Worm (Caenorhabditis elegans) whole organism, mixed stage, embryonic: ENCODE results near the gene mlc-4.

ENCODE experiments used
- M03D4.4 ChIP-seq: sonication (generic microtip); optimal IDR thresholded peaks from 2 replicates; lab custom pipeline; 2017; ENCODE audit warnings: mild to moderate bottlenecking, missing genetic modification characterization, missing compliant biosample characterization
- bed-3 ChIP-seq: fragments of 200-800 bp; sonication (Bioruptor generic); optimal IDR thresholded peaks from 3 replicates; lab custom pipeline; 2018; ENCODE audit warnings: mild to moderate bottlenecking, missing genetic modification characterization, moderate library complexity, missing compliant biosample characterization
- ceh-39 ChIP-seq: fragments of 150-350 bp; optimal IDR thresholded peaks from 2 replicates; lab custom pipeline; 2014; ENCODE audit warnings: missing biosample characterization, missing genetic modification characterization
- ceh-43 ChIP-seq: fragments of 200-800 bp; sonication (Bioruptor generic); optimal IDR thresholded peaks from 2 replicates; lab custom pipeline; 2018; ENCODE audit warnings: mild to moderate bottlenecking, missing genetic modification characterization, moderate library complexity, missing compliant biosample characterization
- ceh-83 ChIP-seq: fragments of 200-800 bp; sonication (Bioruptor generic); optimal IDR thresholded peaks from 2 replicates; lab custom pipeline; 2018; ENCODE audit warnings: mild to moderate bottlenecking, missing genetic modification characterization, missing compliant biosample characterization
- ces-1 ChIP-seq: fragments of 150-350 bp; optimal IDR thresholded peaks from 2 replicates; lab custom pipeline; 2014; ENCODE audit warnings: missing biosample characterization, missing genetic modification reagents, missing genetic modification characterization
- drap-1 ChIP-seq: fragments of 200-800 bp; sonication (Bioruptor generic); optimal IDR thresholded peaks from 3 replicates; lab custom pipeline; 2018; ENCODE audit warnings: mild to moderate bottlenecking, missing genetic modification characterization, missing compliant biosample characterization
- elt-1 ChIP-seq: sonication (generic microtip); optimal IDR thresholded peaks from 2 replicates; lab custom pipeline; 2017; ENCODE audit warnings: missing genetic modification characterization, mild to moderate bottlenecking, missing compliant biosample characterization, antibody characterized with exemption, moderate library complexity, borderline replicate concordance; ENCODE audit not compliant: insufficient read depth
- elt-3 ChIP-seq: fragments of 150-350 bp; optimal IDR thresholded peaks from 2 replicates; lab custom pipeline; 2014; ENCODE audit warnings: missing biosample characterization, missing genetic modification characterization
- ham-2 ChIP-seq: fragments of 200-800 bp; sonication (Bioruptor generic); optimal IDR thresholded peaks from 2 replicates; lab custom pipeline; 2018; ENCODE audit warnings: mild to moderate bottlenecking, missing genetic modification characterization, missing compliant biosample characterization
- hlh-1 ChIP-seq: fragments of 150-350 bp; optimal IDR thresholded peaks from 2 replicates; lab custom pipeline; 2014; ENCODE audit warnings: missing biosample characterization, missing genetic modification reagents, missing genetic modification characterization
- lin-32 ChIP-seq: fragments of 200-800 bp; sonication (Bioruptor generic); optimal IDR thresholded peaks from 2 replicates; lab custom pipeline; 2018; ENCODE audit warnings: mild to moderate bottlenecking, missing genetic modification characterization, missing compliant biosample characterization
- lsy-2 ChIP-seq: fragments of 150-350 bp; optimal IDR thresholded peaks from 2 replicates; lab custom pipeline; 2014; ENCODE audit warnings: missing biosample characterization, missing genetic modification characterization
- mab-5 ChIP-seq: fragments of 150-350 bp; optimal IDR thresholded peaks from 2 replicates; lab custom pipeline; 2014; ENCODE audit warnings: missing biosample characterization, missing genetic modification characterization
- mls-2 ChIP-seq: sonication (generic microtip); optimal IDR thresholded peaks from 2 replicates; lab custom pipeline; 2016; ENCODE audit warnings: mild to moderate bottlenecking, missing genetic modification characterization, moderate library complexity, missing compliant biosample characterization
- nhr-12 ChIP-seq: fragments of 150-350 bp; optimal IDR thresholded peaks from 2 replicates; lab custom pipeline; 2014; ENCODE audit warnings: missing biosample characterization, missing genetic modification characterization
- nhr-2 ChIP-seq: fragments of 150-350 bp; optimal IDR thresholded peaks from 2 replicates; lab custom pipeline; 2014; ENCODE audit warnings: missing biosample characterization, missing genetic modification characterization
- nhr-237 ChIP-seq: fragments of 150-350 bp; optimal IDR thresholded peaks from 2 replicates; lab custom pipeline; 2014; ENCODE audit warnings: missing biosample characterization, missing genetic modification characterization
- nhr-28 ChIP-seq: fragments of 150-350 bp; optimal IDR thresholded peaks from 2 replicates; lab custom pipeline; 2014; ENCODE audit warnings: missing biosample characterization, missing genetic modification characterization
- nhr-76 ChIP-seq: sonication (generic microtip); optimal IDR thresholded peaks from 2 replicates; lab custom pipeline; 2017; ENCODE audit warnings: missing biosample characterization, missing genetic modification characterization
- pha-4 ChIP-seq: fragments of 150-350 bp; optimal IDR thresholded peaks from 2 replicates; lab custom pipeline; 2018; ENCODE audit warnings: missing biosample characterization, missing genetic modification reagents, missing genetic modification characterization
- sem-2 ChIP-seq: fragments of 200-800 bp; sonication (Bioruptor generic); optimal IDR thresholded peaks from 2 replicates; lab custom pipeline; 2018; ENCODE audit warnings: mild to moderate bottlenecking, missing genetic modification characterization, missing compliant biosample characterization
- snpc-4 ChIP-seq: fragments of 150-350 bp; optimal IDR thresholded peaks from 2 replicates; lab custom pipeline; 2014; ENCODE audit warnings: missing biosample characterization, missing genetic modification characterization
- sptf-1 ChIP-seq: sonication (generic microtip); optimal IDR thresholded peaks from 2 replicates; lab custom pipeline; 2017; ENCODE audit warnings: mild to moderate bottlenecking, missing genetic modification characterization, moderate library complexity, missing compliant biosample characterization
- tbx-8 ChIP-seq: fragments of 200-800 bp; sonication (Bioruptor generic); optimal IDR thresholded peaks from 2 replicates; lab custom pipeline; 2018; ENCODE audit warnings: mild to moderate bottlenecking, missing genetic modification characterization, moderate library complexity, missing compliant biosample characterization
- unc-120 ChIP-seq: sonication (generic microtip); optimal IDR thresholded peaks from 2 replicates; lab custom pipeline; 2017; ENCODE audit warnings: missing genetic modification characterization, missing compliant biosample characterization; ENCODE audit not compliant: poor library complexity, severe bottlenecking
- unc-39 ChIP-seq: fragments of 150-350 bp; optimal IDR thresholded peaks from 2 replicates; lab custom pipeline; 2014; ENCODE audit warnings: missing biosample characterization, missing genetic modification characterization
- unc-62 ChIP-seq: fragments of 150-350 bp; optimal IDR thresholded peaks from 2 replicates; lab custom pipeline; 2014; ENCODE audit warnings: missing biosample characterization, missing genetic modification reagents, missing genetic modification characterization
- zip-8 ChIP-seq: fragments of 150-350 bp; optimal IDR thresholded peaks from 2 replicates; lab custom pipeline; 2014; ENCODE audit warnings: missing biosample characterization, missing genetic modification characterization
- ztf-11 ChIP-seq: fragments of 150-350 bp; optimal IDR thresholded peaks from 2 replicates; lab custom pipeline; 2014; ENCODE audit warnings: missing biosample characterization, missing genetic modification characterization

Gene mlc-4

ce11 chrIII:3428574-3428973, 35.0 kb upstream of the mlc-4 start:
- TF ChIP-seq mls-2 (no peak), zip-8 (no peak), sem-2 (no peak), ztf-11 (no peak), bed-3 (GFP tag; lab: Kevin White, UChicago) (no peak), nhr-76 (no peak), nhr-2 (tag; lab: Kevin White, UChicago) (no peak), ceh-43 (GFP tag; lab: Kevin White, UChicago) (no peak), tbx-8 (GFP tag; lab: Kevin White, UChicago) (no peak), unc-120 (no peak), drap-1 (GFP tag; lab: Kevin White, UChicago) (no peak)

DNA sequence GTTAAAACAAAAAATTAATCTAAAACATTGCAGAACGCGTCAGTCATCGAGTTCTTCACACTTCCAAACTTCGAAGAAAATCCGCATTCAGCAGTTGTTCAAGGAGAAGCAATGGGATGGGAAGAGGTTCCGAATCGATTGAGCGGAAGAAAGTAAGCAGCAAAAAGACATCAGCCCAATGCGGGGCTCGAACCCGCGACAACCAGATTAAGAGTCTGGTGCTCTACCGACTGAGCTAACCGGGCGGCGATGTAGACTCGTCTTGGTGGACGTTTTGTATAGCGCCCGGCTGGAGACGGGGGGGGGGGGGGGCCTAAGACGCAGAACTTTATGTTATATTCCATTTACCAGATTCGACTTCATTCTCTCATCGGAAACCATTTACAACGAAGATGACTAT, 33.2 kb upstream of the mlc-4 start:
- TF ChIP-seq elt-3 (tag; lab: Kevin White, UChicago) = no peak
- no peak for TF ChIP-seq ceh-39 (tag; lab: Kevin White, UChicago)
- peak; percentile 7 for TF ChIP-seq tbx-8 (GFP tag; lab: Kevin White, UChicago)
- TF ChIP-seq ztf-11 = no peak

DNA sequence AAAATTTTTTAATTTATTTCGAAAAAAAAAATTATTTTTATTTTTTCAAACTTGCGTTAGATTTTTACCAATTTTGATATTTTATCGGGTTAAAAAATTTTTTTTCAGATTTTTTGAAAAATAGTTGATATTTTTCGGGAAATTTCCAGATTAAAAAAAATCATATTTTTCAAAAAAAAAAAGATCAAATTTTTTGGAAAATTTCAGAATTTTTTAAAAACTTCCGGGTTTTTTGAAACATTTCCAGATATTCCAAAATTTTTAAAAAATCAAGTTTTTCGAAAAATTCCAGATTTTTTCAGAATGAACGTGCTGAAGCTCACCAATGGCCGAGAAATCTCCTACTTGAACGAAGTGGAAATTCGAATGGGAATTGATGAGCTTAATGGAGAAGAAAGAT, 31.9 kb upstream of the mlc-4 start, which contains the start of gene metl-18:
TSS of gene metl-18 (plus strand) at position 301 of the 400 bp plus-strand sequence.
- TF ChIP-seq ceh-43 (GFP tag; lab: Kevin White, UChicago) (no peak), lin-32 (no peak), nhr-76 (no peak), nhr-12 (tag; lab: Kevin White, UChicago) (no peak), unc-120 (no peak), lsy-2 (tag; lab: Kevin White, UChicago) (no peak), snpc-4 (tag; lab: Kevin White, UChicago) (no peak), nhr-237 (no peak), unc-62 (GFP tag; lab: Kevin White, UChicago) (no peak), unc-39 (tag; lab: Kevin White, UChicago) (no peak), mab-5 (tag; lab: Kevin White, UChicago) (no peak), mls-2 (no peak), elt-1 (no peak), hlh-1 (tag; lab: Kevin White, UChicago) (no peak), nhr-28 (tag; lab: Kevin White, UChicago) (no peak), ham-2 (GFP tag; lab: Kevin White, UChicago) (no peak), ztf-11 (no peak), zip-8 (no peak)

DNA sequence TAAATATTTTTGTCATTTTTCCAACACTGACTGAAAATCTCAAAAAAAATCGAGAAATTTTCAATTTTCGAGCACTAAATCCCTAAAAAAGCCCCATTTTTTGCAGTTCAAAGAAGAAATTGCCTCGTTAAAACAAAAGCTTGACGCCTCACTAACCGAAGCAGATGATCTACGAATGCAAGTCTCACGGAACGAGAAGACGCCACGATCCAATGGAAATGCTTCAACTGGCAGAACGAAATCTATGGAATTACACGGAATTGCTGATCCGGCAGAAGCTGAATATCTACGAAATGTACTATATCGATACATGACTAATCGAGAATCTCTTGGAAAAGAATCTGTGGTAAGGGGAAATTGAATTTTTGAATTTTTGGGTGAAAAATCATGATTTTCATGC, 30.3 kb upstream of the mlc-4 start:
- peak; percentile 16 for TF ChIP-seq sptf-1 (tag; lab: Kevin White, UChicago)
- TF ChIP-seq ztf-11 = no peak
- no peak for TF ChIP-seq unc-62 (GFP tag; lab: Kevin White, UChicago)

ce11 chrIII:3418906-3419305, 25.3 kb upstream of the mlc-4 start:
- TF ChIP-seq ces-1 = no peak
- TF ChIP-seq mab-5 (tag; lab: Kevin White, UChicago) = no peak
- TF ChIP-seq sem-2 = no peak
- no peak for TF ChIP-seq snpc-4 (tag; lab: Kevin White, UChicago)
- no peak for TF ChIP-seq pha-4 (tag; lab: Kevin White, UChicago)
- TF ChIP-seq sptf-1 (tag; lab: Kevin White, UChicago) = no peak
- TF ChIP-seq hlh-1 (tag; lab: Kevin White, UChicago) = no peak
- no peak for TF ChIP-seq nhr-28 (tag; lab: Kevin White, UChicago)
- TF ChIP-seq ceh-43 (GFP tag; lab: Kevin White, UChicago) = no peak
- no peak for TF ChIP-seq nhr-76
- TF ChIP-seq zip-8 = no peak
- no peak for TF ChIP-seq nhr-12 (tag; lab: Kevin White, UChicago)
- TF ChIP-seq ceh-83 = no peak
- no peak for TF ChIP-seq M03D4.4 (tag; lab: Kevin White, UChicago)
- no peak for TF ChIP-seq unc-120
- TF ChIP-seq bed-3 (GFP tag; lab: Kevin White, UChicago) = no peak
- TF ChIP-seq lin-32 = no peak
- no peak for TF ChIP-seq elt-3 (tag; lab: Kevin White, UChicago)
- TF ChIP-seq drap-1 (GFP tag; lab: Kevin White, UChicago) = no peak
- TF ChIP-seq ztf-11 = no peak

DNA sequence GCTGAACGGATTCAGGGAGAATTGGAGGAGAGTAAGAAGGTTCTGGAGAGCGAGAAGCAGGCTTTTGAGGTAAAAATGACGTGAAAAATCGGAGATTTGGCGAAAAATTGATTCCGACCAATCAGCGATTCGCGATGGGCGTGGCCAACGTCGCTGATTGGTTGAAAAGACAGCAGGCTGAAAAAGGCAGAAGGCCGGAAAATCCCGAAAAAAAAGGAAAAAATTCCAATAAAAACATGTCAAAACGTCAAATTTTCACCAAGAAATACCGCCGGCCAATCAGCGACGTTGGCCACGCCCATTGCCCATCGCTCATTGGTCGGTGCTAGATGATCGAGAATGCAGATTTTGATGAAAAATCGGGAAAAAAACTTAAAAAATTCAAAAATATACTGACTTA, 23.9 kb upstream of the mlc-4 start:
- no peak for TF ChIP-seq nhr-28 (tag; lab: Kevin White, UChicago)
- no peak for TF ChIP-seq M03D4.4 (tag; lab: Kevin White, UChicago)
- TF ChIP-seq lin-32 = no peak
- TF ChIP-seq zip-8 = no peak
- TF ChIP-seq unc-62 (GFP tag; lab: Kevin White, UChicago) = no peak
